Worm (Caenorhabditis elegans) whole organism, late embryonic: Measurements from ENCODE around the gene K07H8.11.

Experiments
- K09A11.1 ChIP-seq: sonication (generic microtip); optimal IDR thresholded peaks from 2 replicates; lab custom pipeline; 2017; ENCODE audit warnings: antibody characterized with exemption, mild to moderate bottlenecking, missing genetic modification characterization, missing compliant biosample characterization; ENCODE audit not compliant: insufficient read depth
- T23F11.4 ChIP-seq: fragments of 200-800 bp; sonication (Bioruptor generic); optimal IDR thresholded peaks from 2 replicates; lab custom pipeline; 2018; ENCODE audit warnings: mild to moderate bottlenecking, missing genetic modification characterization, missing compliant biosample characterization
- ahr-1 ChIP-seq: sonication (generic microtip); optimal IDR thresholded peaks from 2 replicates; lab custom pipeline; 2016; ENCODE audit warnings: missing genetic modification characterization, missing compliant biosample characterization
- ceh-19 ChIP-seq: fragments of 200-800 bp; sonication (Bioruptor generic); optimal IDR thresholded peaks from 2 replicates; lab custom pipeline; 2018; ENCODE audit warnings: mild to moderate bottlenecking, missing genetic modification characterization, missing compliant biosample characterization
- ceh-2 ChIP-seq: sonication (generic microtip); optimal IDR thresholded peaks from 2 replicates; lab custom pipeline; 2016; ENCODE audit warnings: missing genotype, missing genetic modification characterization, missing compliant biosample characterization
- ceh-22 ChIP-seq: sonication (generic microtip); optimal IDR thresholded peaks from 2 replicates; lab custom pipeline; 2017; ENCODE audit warnings: missing biosample characterization, missing genetic modification characterization
- ceh-30 ChIP-seq: fragments of 150-350 bp; optimal IDR thresholded peaks from 2 replicates; lab custom pipeline; 2014; ENCODE audit warnings: missing biosample characterization, missing genetic modification characterization
- ceh-45 ChIP-seq: fragments of 200-800 bp; sonication (Bioruptor generic); IDR thresholded peaks from 2 replicates; pipeline ENCODE4 v1.3.6; 2022; ENCODE audit warnings: missing genetic modification reagents, missing genetic modification characterization, missing compliant biosample characterization
- ceh-6 ChIP-seq: fragments of 200-800 bp; sonication (Bioruptor generic); optimal IDR thresholded peaks from 2 replicates; lab custom pipeline; 2018; ENCODE audit warnings: mild to moderate bottlenecking, missing genetic modification characterization, missing compliant biosample characterization
- ceh-9 ChIP-seq: sonication (generic microtip); optimal IDR thresholded peaks from 2 replicates; lab custom pipeline; 2016; ENCODE audit warnings: mild to moderate bottlenecking, missing genetic modification characterization, inconsistent platforms, missing compliant biosample characterization
- dve-1 ChIP-seq: sonication (generic microtip); optimal IDR thresholded peaks from 2 replicates; lab custom pipeline; 2017; ENCODE audit warnings: antibody characterized with exemption, mild to moderate bottlenecking, missing genetic modification characterization, missing compliant biosample characterization
- elt-2 ChIP-seq: sonication (generic microtip); optimal IDR thresholded peaks from 2 replicates; lab custom pipeline; 2016; ENCODE audit warnings: missing genetic modification reagents, missing genetic modification characterization, missing compliant biosample characterization
- elt-4 ChIP-seq: sonication (generic microtip); optimal IDR thresholded peaks from 2 replicates; lab custom pipeline; 2016; ENCODE audit warnings: missing genetic modification characterization, missing compliant biosample characterization
- ets-4 ChIP-seq: sonication (generic microtip); optimal IDR thresholded peaks from 2 replicates; lab custom pipeline; 2016; ENCODE audit warnings: missing genetic modification characterization, missing compliant biosample characterization
- fkh-10 ChIP-seq: fragments of 150-350 bp; optimal IDR thresholded peaks from 2 replicates; lab custom pipeline; 2014; ENCODE audit warnings: missing biosample characterization, missing genetic modification reagents, missing genetic modification characterization
- gmeb-2 ChIP-seq: sonication (generic microtip); optimal IDR thresholded peaks from 2 replicates; lab custom pipeline; 2016; ENCODE audit warnings: missing genetic modification characterization, inconsistent platforms, missing compliant biosample characterization
- hlh-30 ChIP-seq: sonication (generic microtip); optimal IDR thresholded peaks from 2 replicates; lab custom pipeline; 2017; ENCODE audit warnings: antibody characterized with exemption, missing genetic modification characterization, missing compliant biosample characterization; ENCODE audit not compliant: insufficient read depth
- hlh-6 ChIP-seq: sonication (generic microtip); optimal IDR thresholded peaks from 2 replicates; lab custom pipeline; 2016; ENCODE audit warnings: missing genotype, missing genetic modification characterization, missing compliant biosample characterization
- hlh-8 ChIP-seq: sonication (generic microtip); optimal IDR thresholded peaks from 2 replicates; lab custom pipeline; 2016; ENCODE audit warnings: missing genotype, missing genetic modification characterization, missing compliant biosample characterization
- lim-6 ChIP-seq: sonication (generic microtip); optimal IDR thresholded peaks from 2 replicates; lab custom pipeline; 2016; ENCODE audit warnings: missing genetic modification characterization, missing compliant biosample characterization
- madf-2 ChIP-seq: sonication (generic microtip); optimal IDR thresholded peaks from 2 replicates; lab custom pipeline; 2017; ENCODE audit warnings: missing genetic modification characterization, missing compliant biosample characterization
- nfya-1 ChIP-seq: sonication (generic microtip); optimal IDR thresholded peaks from 2 replicates; lab custom pipeline; 2017; ENCODE audit warnings: missing genetic modification characterization, mild to moderate bottlenecking, missing compliant biosample characterization, antibody characterized with exemption, moderate library complexity
- npax-4 ChIP-seq: sonication (generic microtip); optimal IDR thresholded peaks from 2 replicates; lab custom pipeline; 2016; ENCODE audit warnings: missing genetic modification characterization, missing compliant biosample characterization
- odd-2 ChIP-seq: sonication (generic microtip); optimal IDR thresholded peaks from 2 replicates; lab custom pipeline; 2017; ENCODE audit warnings: antibody characterized with exemption, mild to moderate bottlenecking, missing genetic modification characterization, missing compliant biosample characterization
- pag-3 ChIP-seq: sonication (generic microtip); optimal IDR thresholded peaks from 2 replicates; lab custom pipeline; 2016; ENCODE audit warnings: missing compliant biosample characterization, missing genetic modification characterization, borderline replicate concordance
- pat-9 ChIP-seq: fragments of 200-800 bp; sonication (Bioruptor generic); optimal IDR thresholded peaks from 2 replicates; lab custom pipeline; 2018; ENCODE audit warnings: mild to moderate bottlenecking, missing genetic modification characterization, moderate library complexity, missing compliant biosample characterization
- pqm-1 ChIP-seq: sonication (generic microtip); optimal IDR thresholded peaks from 2 replicates; lab custom pipeline; 2016; ENCODE audit warnings: missing genetic modification characterization, missing compliant biosample characterization
- ref-2 ChIP-seq: sonication (generic microtip); optimal IDR thresholded peaks from 2 replicates; lab custom pipeline; 2016; ENCODE audit warnings: missing genetic modification characterization, missing compliant biosample characterization
- sdc-2 ChIP-seq: sonication (generic microtip); optimal IDR thresholded peaks from 2 replicates; lab custom pipeline; 2016; ENCODE audit warnings: missing genotype, missing genetic modification characterization, missing compliant biosample characterization
- sox-2 ChIP-seq: fragments of 200-800 bp; sonication (Bioruptor generic); IDR thresholded peaks from 2 replicates; pipeline ENCODE4 v1.3.6; 2022; ENCODE audit warnings: missing genetic modification reagents, missing genetic modification characterization, missing compliant biosample characterization
- sox-4 ChIP-seq: sonication (generic microtip); optimal IDR thresholded peaks from 2 replicates; lab custom pipeline; 2017; ENCODE audit warnings: mild to moderate bottlenecking, missing genetic modification characterization, inconsistent platforms, missing compliant biosample characterization
- tbx-2 ChIP-seq: sonication (generic microtip); optimal IDR thresholded peaks from 2 replicates; lab custom pipeline; 2016; ENCODE audit warnings: missing genetic modification characterization, missing compliant biosample characterization
- tbx-7 ChIP-seq: sonication (generic microtip); optimal IDR thresholded peaks from 2 replicates; lab custom pipeline; 2016; ENCODE audit warnings: missing genotype, missing genetic modification characterization, missing compliant biosample characterization
- ttx-3 ChIP-seq: sonication (generic microtip); optimal IDR thresholded peaks from 2 replicates; lab custom pipeline; 2016; ENCODE audit warnings: missing genetic modification reagents, missing genetic modification characterization, missing compliant biosample characterization
- unc-3 ChIP-seq, 2 experiments: fragments of 200-800 bp in 1 of 2; sonication (Bioruptor generic) in 1 of 2; sonication (generic microtip) in 1 of 2; conservative IDR thresholded peaks in 1 of 2; optimal IDR thresholded peaks in 1 of 2; 2 replicates each; pipeline versions ENCODE4 v1.3.6 to Lab custom; 2016 to 2022; ENCODE audit warnings: missing compliant biosample characterization in 2 of 2, missing genetic modification characterization in 2 of 2, missing genetic modification reagents in 1 of 2
- unc-86 ChIP-seq: sonication (generic microtip); optimal IDR thresholded peaks from 2 replicates; lab custom pipeline; 2016; ENCODE audit warnings: missing genetic modification characterization, missing compliant biosample characterization

The K07H8.11 gene

ce11 chrIV:8287287-8287686, 12.2 kb upstream of the K07H8.11 start:
- no peak for TF ChIP-seq elt-4 (tag; lab: Kevin White, UChicago)
- no peak for TF ChIP-seq pag-3
- no peak for TF ChIP-seq unc-86 (tag; lab: Kevin White, UChicago)
- no peak for TF ChIP-seq npax-4 (tag; lab: Kevin White, UChicago)
- TF ChIP-seq lim-6 = no peak
- no peak for TF ChIP-seq ets-4 (tag; lab: Kevin White, UChicago)
- no peak for TF ChIP-seq sox-2 (GFP tag; lab: Robert Waterston, UW)
- TF ChIP-seq tbx-7 = no peak
- TF ChIP-seq madf-2 (tag; lab: Kevin White, UChicago) = no peak
- TF ChIP-seq T23F11.4 (GFP tag; lab: Kevin White, UChicago) = no peak

- no peak for TF ChIP-seq npax-4 (tag; lab: Kevin White, UChicago)
These were observed 11.2 kb upstream of the K07H8.11 start, which contains the start of gene K07H8.9 for ce11 chrIV:8286352-8286751. Gene K07H8.9 (minus strand): TSS chrIV:8286476.

- TF ChIP-seq pqm-1 (tag; lab: Kevin White, UChicago) (no peak), nfya-1 (tag; lab: Kevin White, UChicago) (no peak), fkh-10 (GFP tag; lab: Kevin White, UChicago) (no peak), unc-3 (GFP tag; conservative IDR thresholded peaks at IDR 0.05; lab: Robert Waterston, UW) (no peak), unc-3 (tag; optimal IDR thresholded peaks at IDR 0.05; lab: Kevin White, UChicago) (no peak), elt-2 (tag; lab: Kevin White, UChicago) (no peak)
These were observed 8.1 kb upstream of the K07H8.11 start for ce11 chrIV:8283214-8283613.

ce11 chrIV:8276609-8277008, 1.5 kb upstream of the K07H8.11 start, which contains the start of gene K07H8.12:
Gene K07H8.12 (minus strand): TSS chrIV:8276709.
- TF ChIP-seq dve-1 (tag; lab: Kevin White, UChicago) = no peak
- no peak for TF ChIP-seq npax-4 (tag; lab: Kevin White, UChicago)
- TF ChIP-seq sox-4 (tag; lab: Kevin White, UChicago) = no peak
- TF ChIP-seq ceh-30 (tag; lab: Kevin White, UChicago) = no peak
- no peak for TF ChIP-seq pat-9
- TF ChIP-seq ceh-9 (tag; lab: Kevin White, UChicago) = no peak
- no peak for TF ChIP-seq pag-3
- TF ChIP-seq gmeb-2 (tag; lab: Kevin White, UChicago) = no peak
- TF ChIP-seq ceh-2 (tag; lab: Kevin White, UChicago) = no peak
- TF ChIP-seq hlh-30 = no peak
- TF ChIP-seq, all 69 proteins: peak for 0

ce11 chrIV:8273334-8273733, 1.8 kb downstream of the K07H8.11 start:
- TF ChIP-seq sdc-2 (tag; lab: Kevin White, UChicago) (no peak), madf-2 (tag; lab: Kevin White, UChicago) (no peak), ceh-45 (GFP tag; lab: Robert Waterston, UW) (no peak), ceh-19 (GFP tag; lab: Kevin White, UChicago) (no peak), ref-2 (tag; lab: Kevin White, UChicago) (no peak)

- no peak for TF ChIP-seq ttx-3 (tag; lab: Kevin White, UChicago)
- TF ChIP-seq K09A11.1 (tag; lab: Kevin White, UChicago) = no peak
- no peak for TF ChIP-seq fkh-10 (GFP tag; lab: Kevin White, UChicago)
- TF ChIP-seq tbx-7 = no peak
- no peak for TF ChIP-seq hlh-30
- TF ChIP-seq hlh-8 (tag; lab: Kevin White, UChicago) = no peak
- TF ChIP-seq tbx-2 (tag; lab: Kevin White, UChicago) = no peak
- TF ChIP-seq hlh-6 = no peak
- no peak for TF ChIP-seq ceh-22
- TF ChIP-seq ceh-6 (GFP tag; lab: Kevin White, UChicago) = no peak
- no peak for TF ChIP-seq odd-2 (tag; lab: Kevin White, UChicago)
- TF ChIP-seq ahr-1 (tag; lab: Kevin White, UChicago) = no peak
- no peak for TF ChIP-seq elt-4 (tag; lab: Kevin White, UChicago)
- no peak for TF ChIP-seq gmeb-2 (tag; lab: Kevin White, UChicago)
These were observed 7.1 kb downstream of the K07H8.11 start, which contains the start of the genes K07H8.5 and K07H8.8 for ce11 chrIV:8268024-8268423. Gene K07H8.5 (plus strand): TSS chrIV:8268324. Gene K07H8.8 (minus strand): TSS chrIV:8268412.
